Fruit fly (Drosophila melanogaster) whole organism: ENCODE measurements around the gene Eig71Eb.

ENCODE experiments used
- CG8478 ChIP-seq: fragments of >200 bp; optimal IDR thresholded peaks from 2 replicates; lab custom pipeline; 2018; ENCODE audit warnings: inconsistent platforms
- Dll ChIP-seq: fragments of >200 bp; optimal IDR thresholded peaks from 2 replicates; lab custom pipeline; 2017
- psq ChIP-seq: fragments of >200 bp; optimal IDR thresholded peaks from 2 replicates; lab custom pipeline; 2017
- usp ChIP-seq: fragments of >200 bp; optimal IDR thresholded peaks from 2 replicates; lab custom pipeline; 2017; ENCODE audit warnings: missing biosample characterization, missing genetic modification characterization, mixed read lengths

- no peak for TF ChIP-seq psq (lab: Kevin White, UChicago)
- TF ChIP-seq CG8478 (lab: Kevin White, UChicago) = no peak
- TF ChIP-seq Dll (lab: Kevin White, UChicago) = peak; percentile 86
- no peak for TF ChIP-seq usp (GFP tag; lab: Kevin White, UChicago)
These were observed 50.0 kb downstream of the Eig71Eb start, which contains the start of gene comm2 for dm6 chr3L:15699626-15700337.
